Worm (Caenorhabditis elegans): ENCODE data around the gene T25B6.5.

ce11 chrX:9053426-9053825, 31.9 kb upstream of the T25B6.5 start:
- TF ChIP-seq dao-5 (tag; optimal IDR thresholded peaks at IDR 0.05) (no peak), W03F9.2 (tag; optimal IDR thresholded peaks at IDR 0.05) (no peak), him-1 (tag; optimal IDR thresholded peaks at IDR 0.05) (no peak)

All from whole organism, L4/young adult.